Worm (Caenorhabditis elegans) whole organism, L1 larva: ENCODE results near the gene sre-42.

Source experiments
- ama-1 ChIP-seq: fragments of 150-350 bp; optimal IDR thresholded peaks from 2 replicates; lab custom pipeline; 2014
- elt-2 ChIP-seq: sonication (generic microtip); optimal IDR thresholded peaks from 2 replicates; lab custom pipeline; 2016; ENCODE audit warnings: missing genetic modification characterization, mild to moderate bottlenecking, inconsistent platforms, missing compliant biosample characterization, missing genetic modification reagents
- elt-3 ChIP-seq, 6 experiments: fragments of 150-350 bp in 1 of 6; sonication (generic microtip); optimal IDR thresholded peaks; 2 replicates each; lab custom pipeline; 2017 to 2018; ENCODE audit warnings: missing biosample characterization in 6 of 6, missing genetic modification characterization in 6 of 6, inconsistent platforms in 1 of 6
- lir-3 ChIP-seq: sonication (generic microtip); optimal IDR thresholded peaks from 2 replicates; lab custom pipeline; 2016; ENCODE audit warnings: mild to moderate bottlenecking, missing genetic modification characterization, moderate library complexity, missing compliant biosample characterization; ENCODE audit not compliant: poor library complexity
- nhr-11 ChIP-seq: fragments of 150-350 bp; optimal IDR thresholded peaks from 2 replicates; lab custom pipeline; 2014; ENCODE audit warnings: missing biosample characterization, missing genetic modification characterization
- nhr-12 ChIP-seq: sonication (generic microtip); optimal IDR thresholded peaks from 2 replicates; lab custom pipeline; 2017; ENCODE audit warnings: missing biosample characterization, missing genetic modification characterization
- unc-62 ChIP-seq: fragments of 150-350 bp; optimal IDR thresholded peaks from 2 replicates; lab custom pipeline; 2014; ENCODE audit warnings: missing biosample characterization, missing genetic modification reagents, missing genetic modification characterization

ce11 chrII:12387980-12388379 is 1.3 kb upstream of the sre-42 start, which contains the start of gene sre-41:
- no peak for TF ChIP-seq ama-1 (lab: Kevin White, UChicago)
- no peak for TF ChIP-seq unc-62 (GFP tag; lab: Kevin White, UChicago)
- no peak for TF ChIP-seq lir-3
- TF ChIP-seq elt-3 (tag; optimal IDR thresholded peaks at IDR 0.05; lab: Kevin White, UChicago): no peak
- no peak for TF ChIP-seq nhr-11 (tag; lab: Kevin White, UChicago)
- no peak for TF ChIP-seq elt-2
- TF ChIP-seq nhr-12 (tag; lab: Kevin White, UChicago): no peak
